Worm (Caenorhabditis elegans): Measurements from ENCODE around the gene gcy-3.

DNA sequence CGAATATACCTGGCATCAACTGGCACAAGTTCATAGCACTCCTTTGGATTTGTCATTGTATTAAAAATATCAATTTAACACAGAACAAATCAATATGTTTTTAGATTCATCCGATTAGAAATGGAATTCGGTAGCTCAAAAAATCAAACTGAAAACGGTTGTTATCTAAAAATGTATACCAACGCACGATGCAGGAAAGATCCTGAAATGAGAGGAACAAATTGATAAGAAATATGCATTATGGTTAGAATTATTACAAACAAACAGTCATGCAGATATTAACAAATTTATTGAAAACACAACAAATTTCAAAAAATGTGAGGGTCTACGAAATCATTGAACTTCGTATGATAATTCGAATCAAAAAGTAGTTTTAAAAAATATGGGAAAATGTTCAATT lies 37.1 kb downstream of the gcy-3 start, which contains the start of gene T19H5.6:
- TF ChIP-seq unc-39 (tag; optimal IDR thresholded peaks at IDR 0.05) (no peak), nhr-67 (tag; optimal IDR thresholded peaks at IDR 0.05) (no peak), nhr-28 (tag; optimal IDR thresholded peaks at IDR 0.05) (no peak), mdl-1 (tag; optimal IDR thresholded peaks at IDR 0.05) (no peak), aly-2 (tag; optimal IDR thresholded peaks at IDR 0.05) (no peak), pha-4 (tag; optimal IDR thresholded peaks at IDR 0.05) (no peak), R02D3.7 (tag; optimal IDR thresholded peaks at IDR 0.05) (no peak)
